Worm (Caenorhabditis elegans) whole organism, L3 larva: Measurements from ENCODE around the gene Y55F3BR.1.

Experiments used
- R02D3.7 ChIP-seq: fragments of 150-350 bp; optimal IDR thresholded peaks from 2 replicates; lab custom pipeline; 2014; ENCODE audit warnings: missing biosample characterization, missing genetic modification characterization
- ama-1 ChIP-seq: fragments of 150-350 bp; optimal IDR thresholded peaks from 2 replicates; lab custom pipeline; 2018
- elt-3 ChIP-seq, 3 experiments: fragments of 150-350 bp in 1 of 3; sonication (generic microtip) in 2 of 3; optimal IDR thresholded peaks; 2 replicates in 2 of 3; 4 replicates in 1 of 3; lab custom pipeline; 2014 to 2017; ENCODE audit warnings: missing biosample characterization in 3 of 3, missing genetic modification characterization in 3 of 3
- mdl-1 ChIP-seq: fragments of 150-350 bp; optimal IDR thresholded peaks from 2 replicates; lab custom pipeline; 2014; ENCODE audit warnings: missing biosample characterization, missing genetic modification characterization
- nhr-76 ChIP-seq: fragments of 150-350 bp; sonication (generic microtip); optimal IDR thresholded peaks from 5 replicates; lab custom pipeline; 2014; ENCODE audit warnings: missing biosample characterization, missing genetic modification characterization
- pqm-1 ChIP-seq: fragments of 150-350 bp; optimal IDR thresholded peaks from 2 replicates; lab custom pipeline; 2017; ENCODE audit warnings: missing biosample characterization, missing genetic modification characterization, inconsistent platforms
- tbx-2 ChIP-seq: sonication (generic microtip); optimal IDR thresholded peaks from 2 replicates; lab custom pipeline; 2016; ENCODE audit warnings: mild to moderate bottlenecking, missing genetic modification characterization, missing compliant biosample characterization
- zag-1 ChIP-seq: fragments of 150-350 bp; optimal IDR thresholded peaks from 2 replicates; lab custom pipeline; 2014; ENCODE audit warnings: missing biosample characterization, missing genetic modification characterization

DNA sequence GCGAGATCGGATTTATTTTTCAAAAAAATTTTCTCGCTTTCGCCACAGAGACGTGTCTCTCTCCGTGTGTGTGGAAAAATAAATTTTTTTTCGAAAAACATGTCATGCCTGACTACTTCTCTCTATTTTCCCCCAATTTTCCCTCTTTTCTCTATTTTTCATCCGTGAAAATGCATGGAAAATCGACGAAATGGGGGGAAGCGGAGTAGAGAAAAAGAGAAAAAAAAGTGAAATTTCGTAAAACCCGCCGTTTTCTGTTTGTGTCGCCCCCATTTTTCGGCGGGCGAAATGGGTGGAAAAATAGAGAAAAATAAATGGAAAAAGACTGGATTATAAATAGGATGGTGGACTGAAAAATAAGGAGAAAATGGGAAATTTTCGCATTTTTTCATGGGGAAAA lies 41.1 kb upstream of the Y55F3BR.1 start:
- no peak for TF ChIP-seq nhr-76 (tag; lab: Kevin White, UChicago)
- TF ChIP-seq pqm-1 = no peak
- no peak for TF ChIP-seq mdl-1
- no peak for TF ChIP-seq elt-3 (tag; optimal IDR thresholded peaks at IDR 0.05; lab: Kevin White, UChicago)
- no peak for TF ChIP-seq ama-1 (lab: Kevin White, UChicago)
- no peak for TF ChIP-seq tbx-2 (tag; lab: Kevin White, UChicago)
- no peak for TF ChIP-seq zag-1 (tag; lab: Kevin White, UChicago)
- TF ChIP-seq R02D3.7 (tag; lab: Kevin White, UChicago) = no peak
